Fruit fly (Drosophila melanogaster): ENCODE data around the gene CG13473.

Gene CG13473

DNA sequence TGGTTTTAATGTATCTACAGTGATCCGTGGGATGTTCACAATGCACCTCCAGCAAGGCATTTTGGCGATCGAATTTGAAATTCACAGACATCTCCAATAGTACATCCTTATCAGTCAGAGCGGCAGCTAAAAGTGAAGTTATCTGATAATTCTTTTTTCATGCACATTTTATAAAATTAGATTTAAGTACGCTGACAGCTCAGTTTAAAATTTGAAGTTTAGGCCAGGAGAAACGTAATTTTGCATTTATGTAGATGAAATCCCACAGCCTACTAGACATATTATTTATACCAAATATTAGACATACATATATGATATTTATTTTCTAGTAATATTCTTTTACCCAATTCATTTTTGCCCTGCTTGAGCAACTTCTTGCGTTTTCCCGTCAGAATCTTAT lies 32.4 kb downstream of the CG13473 start, which contains the start of gene Trl:
TSS of gene Trl (minus strand) at position 101 of the 400 bp plus-strand sequence.
- TF ChIP-seq psq (optimal IDR thresholded peaks at IDR 0.05), result no peak
- TF ChIP-seq Myc (optimal IDR thresholded peaks at IDR 0.05), result no peak
- no peak for TF ChIP-seq insv (optimal IDR thresholded peaks at IDR 0.05)
- no peak for TF ChIP-seq Sin3A (optimal IDR thresholded peaks at IDR 0.05)
- no peak for TF ChIP-seq h (optimal IDR thresholded peaks at IDR 0.05)
- no peak for TF ChIP-seq ttk (optimal IDR thresholded peaks at IDR 0.05)

DNA sequence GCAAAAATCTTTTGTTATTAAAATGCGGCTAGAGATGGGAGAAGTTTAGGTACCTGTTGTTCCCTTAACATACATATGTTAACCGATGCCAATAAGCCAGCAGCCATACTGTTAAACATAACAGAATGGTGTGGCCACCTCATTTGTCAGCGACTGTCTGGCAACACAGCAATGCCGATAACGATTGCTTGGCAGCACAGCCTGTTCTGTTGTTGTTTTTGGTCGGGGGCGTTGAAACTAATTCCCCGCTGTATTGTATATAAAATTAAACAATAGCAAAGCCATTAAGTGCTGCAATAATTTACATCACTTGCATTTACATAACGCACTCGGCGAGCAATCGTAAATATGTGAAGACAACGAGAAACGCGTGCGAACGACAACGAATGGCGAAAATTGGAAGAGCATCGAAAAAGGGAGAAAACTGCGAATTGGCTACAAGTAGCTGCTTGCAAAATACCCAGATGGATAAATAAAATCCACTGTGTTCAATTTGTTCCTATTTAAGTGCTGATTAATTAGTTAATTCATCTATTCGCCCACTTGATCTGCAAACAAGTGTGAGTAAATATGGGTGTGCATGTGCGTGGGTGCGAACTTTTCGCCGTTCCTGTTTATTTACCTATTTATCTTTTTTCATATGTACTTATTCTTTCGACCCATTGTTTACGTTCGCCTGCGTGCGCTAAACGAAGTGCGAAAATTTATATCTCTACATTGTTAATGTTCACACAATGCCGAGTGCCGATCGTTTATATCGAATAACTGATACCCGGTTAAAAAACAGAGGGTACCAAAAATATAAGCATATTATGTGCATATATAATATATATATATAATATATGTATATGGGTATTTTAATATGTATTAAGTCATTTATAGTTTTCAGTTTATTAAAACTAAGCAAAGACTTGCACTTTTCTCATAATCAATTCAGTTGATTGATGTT lies 33.6 kb downstream of the CG13473 start, which contains the start of the genes Tsen34 and Mgat4a:
TSS of gene Tsen34 (minus strand) at position 8 of the 949 bp plus-strand sequence.
TSS of gene Mgat4a (plus strand) at position 192 of the 949 bp plus-strand sequence.
- TF ChIP-seq ttk (optimal IDR thresholded peaks at IDR 0.05) (no peak), Myc (optimal IDR thresholded peaks at IDR 0.05) (no peak), psq (optimal IDR thresholded peaks at IDR 0.05) (no peak), h (optimal IDR thresholded peaks at IDR 0.05) (no peak), insv (optimal IDR thresholded peaks at IDR 0.05) (no peak), Sin3A (optimal IDR thresholded peaks at IDR 0.05) (no peak)

dm6 chr3L:14769183-14769582 lies 40.6 kb downstream of the CG13473 start, which contains the start of gene Mgat4b:
Gene Mgat4b (minus strand): TSS chr3L:14769283.
- TF ChIP-seq insv (optimal IDR thresholded peaks at IDR 0.05), result no peak
- no peak for TF ChIP-seq Sin3A (optimal IDR thresholded peaks at IDR 0.05)
- TF ChIP-seq ttk (optimal IDR thresholded peaks at IDR 0.05), result no peak
- no peak for TF ChIP-seq Myc (optimal IDR thresholded peaks at IDR 0.05)
- TF ChIP-seq psq (optimal IDR thresholded peaks at IDR 0.05), result no peak
- TF ChIP-seq h (optimal IDR thresholded peaks at IDR 0.05), result no peak

- TF ChIP-seq Myc (optimal IDR thresholded peaks at IDR 0.05), result no peak
- no peak for TF ChIP-seq psq (optimal IDR thresholded peaks at IDR 0.05)
- no peak for TF ChIP-seq insv (optimal IDR thresholded peaks at IDR 0.05)
- TF ChIP-seq h (optimal IDR thresholded peaks at IDR 0.05), result no peak
- no peak for TF ChIP-seq ttk (optimal IDR thresholded peaks at IDR 0.05)
- TF ChIP-seq Sin3A (optimal IDR thresholded peaks at IDR 0.05), result no peak
Observed at dm6 chr3L:14775711-14776660, 47.4 kb downstream of the CG13473 start, which contains the start of gene mop. Gene mop (minus strand): TSS chr3L:14776129.

Data from Kc167 (cell line).